Worm (Caenorhabditis elegans) whole organism, L3 larva: Measurements from ENCODE around the gene irld-66.

ENCODE experiments used
- ZK546.5 ChIP-seq: sonication (generic microtip); optimal IDR thresholded peaks from 2 replicates; lab custom pipeline; 2017; ENCODE audit warnings: missing biosample characterization, missing genetic modification characterization
- aly-2 ChIP-seq: fragments of 150-350 bp; optimal IDR thresholded peaks from 2 replicates; lab custom pipeline; 2014; ENCODE audit warnings: missing biosample characterization, missing genetic modification characterization
- ama-1 ChIP-seq: fragments of 150-350 bp; optimal IDR thresholded peaks from 2 replicates; lab custom pipeline; 2018
- ceh-16 ChIP-seq: sonication (generic microtip); optimal IDR thresholded peaks from 2 replicates; lab custom pipeline; 2017; ENCODE audit warnings: missing biosample characterization, missing genetic modification characterization
- ceh-28 ChIP-seq: fragments of 150-350 bp; optimal IDR thresholded peaks from 2 replicates; lab custom pipeline; 2014; ENCODE audit warnings: missing biosample characterization, missing genetic modification reagents, missing genetic modification characterization
- ceh-9 ChIP-seq: sonication (generic microtip); optimal IDR thresholded peaks from 2 replicates; lab custom pipeline; 2018; ENCODE audit warnings: missing biosample characterization, missing genetic modification characterization
- daf-12 ChIP-seq: fragments of 150-350 bp; optimal IDR thresholded peaks from 2 replicates; lab custom pipeline; 2014; ENCODE audit warnings: missing biosample characterization, missing genetic modification reagents, missing genetic modification characterization
- egl-5 ChIP-seq: fragments of 150-350 bp; optimal IDR thresholded peaks from 2 replicates; lab custom pipeline; 2017; ENCODE audit warnings: missing biosample characterization, missing genetic modification reagents, missing genetic modification characterization, inconsistent platforms
- elt-1 ChIP-seq: fragments of 150-350 bp; optimal IDR thresholded peaks from 2 replicates; lab custom pipeline; 2014; ENCODE audit warnings: missing biosample characterization, missing genetic modification characterization
- elt-2 ChIP-seq: sonication (generic microtip); optimal IDR thresholded peaks from 2 replicates; lab custom pipeline; 2016; ENCODE audit warnings: missing genetic modification reagents, mild to moderate bottlenecking, missing genetic modification characterization, missing compliant biosample characterization
- elt-3 ChIP-seq, 3 experiments: fragments of 150-350 bp in 1 of 3; sonication (generic microtip) in 2 of 3; optimal IDR thresholded peaks; 2 replicates in 2 of 3; 4 replicates in 1 of 3; lab custom pipeline; 2014 to 2017; ENCODE audit warnings: missing biosample characterization in 3 of 3, missing genetic modification characterization in 3 of 3
- eor-1 ChIP-seq, 2 experiments: fragments of 150-350 bp; optimal IDR thresholded peaks; 2 replicates each; lab custom pipeline; 2014 to 2018; ENCODE audit warnings: missing biosample characterization in 2 of 2, missing genetic modification characterization in 2 of 2
- fkh-10 ChIP-seq: sonication (generic microtip); optimal IDR thresholded peaks from 2 replicates; lab custom pipeline; 2017; ENCODE audit warnings: missing biosample characterization, missing genetic modification reagents, missing genetic modification characterization
- lin-15B ChIP-seq: fragments of 150-350 bp; optimal IDR thresholded peaks from 2 replicates; lab custom pipeline; 2014; ENCODE audit warnings: missing biosample characterization, missing genetic modification characterization
- lin-39 ChIP-seq: fragments of 150-350 bp; optimal IDR thresholded peaks from 2 replicates; lab custom pipeline; 2018; ENCODE audit warnings: missing biosample characterization, missing genetic modification reagents, missing genetic modification characterization
- mdl-1 ChIP-seq: fragments of 150-350 bp; optimal IDR thresholded peaks from 2 replicates; lab custom pipeline; 2014; ENCODE audit warnings: missing biosample characterization, missing genetic modification characterization
- mml-1 ChIP-seq: fragments of 150-350 bp; sonication (generic microtip); optimal IDR thresholded peaks from 3 replicates; lab custom pipeline; 2014; ENCODE audit warnings: missing biosample characterization, missing genetic modification characterization
- nhr-11 ChIP-seq: fragments of 150-350 bp; optimal IDR thresholded peaks from 2 replicates; lab custom pipeline; 2014; ENCODE audit warnings: missing biosample characterization, missing genetic modification characterization
- nhr-12 ChIP-seq: fragments of 150-350 bp; optimal IDR thresholded peaks from 2 replicates; lab custom pipeline; 2014; ENCODE audit warnings: missing biosample characterization, missing genetic modification characterization
- nhr-237 ChIP-seq: fragments of 150-350 bp; optimal IDR thresholded peaks from 2 replicates; lab custom pipeline; 2014; ENCODE audit warnings: missing biosample characterization, missing genetic modification characterization
- nhr-25 ChIP-seq: sonication (generic microtip); optimal IDR thresholded peaks from 2 replicates; lab custom pipeline; 2017; ENCODE audit warnings: missing biosample characterization, missing genetic modification characterization
- nhr-28 ChIP-seq: fragments of 150-350 bp; optimal IDR thresholded peaks from 2 replicates; lab custom pipeline; 2014; ENCODE audit warnings: missing biosample characterization, missing genetic modification characterization
- nhr-43 ChIP-seq: sonication (generic microtip); optimal IDR thresholded peaks from 2 replicates; lab custom pipeline; 2016; ENCODE audit warnings: mild to moderate bottlenecking, missing genetic modification characterization, missing compliant biosample characterization; ENCODE audit not compliant: poor library complexity, severe bottlenecking
- nhr-76 ChIP-seq: fragments of 150-350 bp; sonication (generic microtip); optimal IDR thresholded peaks from 5 replicates; lab custom pipeline; 2014; ENCODE audit warnings: missing biosample characterization, missing genetic modification characterization
- nhr-77 ChIP-seq: fragments of 150-350 bp; optimal IDR thresholded peaks from 2 replicates; lab custom pipeline; 2014; ENCODE audit warnings: missing biosample characterization, missing genetic modification characterization
- pha-4 ChIP-seq: fragments of 150-350 bp; optimal IDR thresholded peaks from 2 replicates; lab custom pipeline; 2014; ENCODE audit warnings: missing biosample characterization, missing genetic modification reagents, missing genetic modification characterization
- pqm-1 ChIP-seq: fragments of 150-350 bp; optimal IDR thresholded peaks from 2 replicates; lab custom pipeline; 2017; ENCODE audit warnings: missing biosample characterization, missing genetic modification characterization, inconsistent platforms
- skn-1 ChIP-seq: fragments of 150-350 bp; optimal IDR thresholded peaks from 2 replicates; lab custom pipeline; 2014; ENCODE audit warnings: missing biosample characterization, missing genetic modification characterization
- snpc-4 ChIP-seq: fragments of 150-350 bp; optimal IDR thresholded peaks from 2 replicates; lab custom pipeline; 2014; ENCODE audit warnings: missing biosample characterization, missing genetic modification characterization
- tbx-2 ChIP-seq: sonication (generic microtip); optimal IDR thresholded peaks from 2 replicates; lab custom pipeline; 2016; ENCODE audit warnings: mild to moderate bottlenecking, missing genetic modification characterization, missing compliant biosample characterization
- unc-62 ChIP-seq: fragments of 150-350 bp; sonication (generic microtip); optimal IDR thresholded peaks from 4 replicates; lab custom pipeline; 2014; ENCODE audit warnings: missing biosample characterization, missing genetic modification reagents, missing genetic modification characterization
- zag-1 ChIP-seq: fragments of 150-350 bp; optimal IDR thresholded peaks from 2 replicates; lab custom pipeline; 2014; ENCODE audit warnings: missing biosample characterization, missing genetic modification characterization
- ztf-4 ChIP-seq: fragments of 150-350 bp; optimal IDR thresholded peaks from 2 replicates; lab custom pipeline; 2014; ENCODE audit warnings: missing biosample characterization, missing genetic modification characterization

The irld-66 gene

DNA sequence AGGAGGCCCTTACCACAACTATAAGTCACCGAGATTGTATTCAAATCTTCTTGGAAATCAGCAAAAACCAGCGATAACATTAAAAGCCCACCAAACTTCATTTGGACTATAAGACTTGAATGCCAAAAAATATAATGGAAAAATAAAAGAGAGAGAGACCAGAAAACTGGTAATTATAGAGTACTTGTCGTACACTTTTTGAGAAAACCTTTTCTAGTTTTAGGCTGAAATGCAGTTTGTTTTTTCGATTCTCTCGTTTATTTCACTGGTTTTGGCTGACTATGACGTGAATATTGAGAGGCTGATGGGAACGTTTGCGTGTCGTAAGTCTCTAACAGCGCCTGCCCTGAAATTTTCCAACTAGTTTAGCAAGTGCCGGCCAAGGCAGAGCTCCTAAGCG lies 10.1 kb downstream of the irld-66 start, which contains the start of the genes irld-64 and irld-63:
irld-64 (minus strand) TSS at position 101 of the 400 bp plus-strand sequence.
irld-63 (plus strand) TSS at position 230 of the 400 bp plus-strand sequence.
- TF ChIP-seq zag-1 (tag; lab: Kevin White, UChicago) (no peak), elt-1 (tag; lab: Kevin White, UChicago) (no peak), ceh-16 (tag; lab: Kevin White, UChicago) (no peak), fkh-10 (GFP tag; lab: Kevin White, UChicago) (no peak), aly-2 (tag; lab: Kevin White, UChicago) (no peak), nhr-237 (tag; lab: Kevin White, UChicago) (no peak), egl-5 (tag; lab: Kevin White, UChicago) (no peak), ZK546.5 (tag; lab: Kevin White, UChicago) (no peak), nhr-25 (tag; lab: Kevin White, UChicago) (no peak), mml-1 (tag; lab: Kevin White, UChicago) (no peak)
- TF ChIP-seq, all 47 proteins: peak for 0

DNA sequence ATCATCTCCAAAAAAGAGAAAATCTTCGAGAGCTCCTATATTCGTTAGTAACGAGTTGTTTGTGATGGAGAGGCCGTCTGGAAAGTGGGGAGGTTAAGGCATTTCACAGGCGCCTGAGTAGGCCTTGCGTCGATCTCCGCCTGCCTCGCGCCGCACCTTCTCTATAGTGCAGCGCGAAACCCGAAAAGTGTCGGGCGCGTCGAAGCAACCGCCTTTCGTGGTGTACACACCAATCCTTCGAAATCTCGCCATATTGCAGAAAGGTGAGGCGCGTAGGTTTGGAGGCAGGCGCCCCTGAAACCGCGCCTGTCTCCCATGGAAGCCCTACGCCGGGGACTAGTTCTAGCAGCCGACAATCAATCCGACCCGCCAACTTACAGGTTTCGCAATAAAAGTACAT lies 10.8 kb downstream of the irld-66 start:
- TF ChIP-seq nhr-25 (tag; lab: Kevin White, UChicago): no peak
- no peak for TF ChIP-seq fkh-10 (GFP tag; lab: Kevin White, UChicago)
- TF ChIP-seq ceh-9 (tag; lab: Kevin White, UChicago): no peak
- TF ChIP-seq, all 47 proteins: peak for 0

DNA sequence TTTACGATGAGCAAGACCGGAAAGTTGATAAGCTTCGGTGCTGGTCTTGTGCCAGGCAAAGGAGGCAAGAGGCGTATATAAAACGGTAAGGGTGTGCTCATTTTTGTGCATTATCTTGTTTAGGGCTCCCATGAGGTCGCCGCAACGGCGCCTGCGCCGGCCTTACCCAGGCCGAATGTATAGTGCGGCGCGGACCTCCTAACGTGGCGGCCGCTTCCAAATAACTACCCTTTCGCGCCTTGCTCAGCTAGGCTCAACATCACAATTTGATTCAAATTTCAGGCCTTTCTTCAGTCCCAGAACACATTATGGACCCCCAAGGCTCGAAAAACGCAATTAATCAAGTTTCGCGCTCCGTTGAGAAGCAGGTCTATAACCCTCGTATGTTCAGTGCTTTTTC lies 13.1 kb downstream of the irld-66 start, which contains the start of the genes ZK355.3 and ZK355.8:
ZK355.3 (minus strand) TSS at position 101 of the 400 bp plus-strand sequence.
ZK355.8 (plus strand) TSS at position 272 of the 400 bp plus-strand sequence.
- TF ChIP-seq ztf-4 (tag; lab: Kevin White, UChicago): no peak
- no peak for TF ChIP-seq daf-12 (tag; lab: Kevin White, UChicago)

DNA sequence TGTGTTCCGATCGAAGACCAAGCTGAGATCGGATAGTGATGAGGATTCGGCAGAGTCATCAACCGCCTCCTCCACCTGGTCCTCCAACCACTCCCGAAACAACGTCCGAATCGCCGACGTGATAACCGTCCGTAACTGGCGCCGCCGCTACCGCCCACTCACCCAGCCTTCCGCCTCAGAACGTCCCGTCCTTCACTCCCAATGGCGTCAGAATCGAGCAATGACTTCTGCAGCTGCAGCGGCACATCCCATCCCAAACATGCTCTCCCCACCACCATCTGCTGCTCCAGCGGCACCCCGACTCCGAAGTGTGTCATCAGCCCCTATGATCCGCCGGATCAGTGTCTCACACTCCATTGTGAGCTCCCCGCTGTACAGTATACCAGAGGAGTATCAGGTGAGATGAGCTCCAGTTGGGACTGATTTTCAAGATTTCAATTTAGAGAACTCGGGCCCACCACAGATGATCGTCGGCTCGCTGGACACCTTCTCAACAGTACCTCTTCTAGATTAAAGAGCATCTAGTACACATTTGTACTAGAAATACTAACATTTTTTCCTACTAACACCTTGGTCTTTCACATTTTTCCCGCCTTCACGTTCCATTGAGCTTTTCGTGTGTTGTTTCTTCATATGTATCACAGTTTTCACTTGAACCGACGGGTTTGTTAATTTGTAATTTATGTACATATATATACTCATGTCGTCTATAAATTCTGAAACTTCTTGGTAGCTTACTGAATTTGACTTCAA lies 14.7 kb downstream of the irld-66 start:
- TF ChIP-seq lin-15B: no peak
- no peak for TF ChIP-seq pha-4
- TF ChIP-seq ceh-16 (tag; lab: Kevin White, UChicago): no peak
- no peak for TF ChIP-seq ceh-9 (tag; lab: Kevin White, UChicago)
- no peak for TF ChIP-seq nhr-237 (tag; lab: Kevin White, UChicago)
- TF ChIP-seq ZK546.5 (tag; lab: Kevin White, UChicago): no peak
- TF ChIP-seq ztf-4 (tag; lab: Kevin White, UChicago): no peak
- no peak for TF ChIP-seq skn-1
- TF ChIP-seq pqm-1 (tag; lab: Kevin White, UChicago): no peak
- no peak for TF ChIP-seq nhr-77
- TF ChIP-seq nhr-76 (tag; lab: Kevin White, UChicago): no peak
- TF ChIP-seq ceh-28 (tag; lab: Kevin White, UChicago): no peak
- no peak for TF ChIP-seq ama-1
- no peak for TF ChIP-seq nhr-12 (tag; lab: Kevin White, UChicago)
- TF ChIP-seq mdl-1 (tag; lab: Kevin White, UChicago): no peak
- no peak for TF ChIP-seq nhr-25 (tag; lab: Kevin White, UChicago)
- no peak for TF ChIP-seq zag-1 (tag; lab: Kevin White, UChicago)
- TF ChIP-seq tbx-2 (tag; lab: Kevin White, UChicago): no peak

DNA sequence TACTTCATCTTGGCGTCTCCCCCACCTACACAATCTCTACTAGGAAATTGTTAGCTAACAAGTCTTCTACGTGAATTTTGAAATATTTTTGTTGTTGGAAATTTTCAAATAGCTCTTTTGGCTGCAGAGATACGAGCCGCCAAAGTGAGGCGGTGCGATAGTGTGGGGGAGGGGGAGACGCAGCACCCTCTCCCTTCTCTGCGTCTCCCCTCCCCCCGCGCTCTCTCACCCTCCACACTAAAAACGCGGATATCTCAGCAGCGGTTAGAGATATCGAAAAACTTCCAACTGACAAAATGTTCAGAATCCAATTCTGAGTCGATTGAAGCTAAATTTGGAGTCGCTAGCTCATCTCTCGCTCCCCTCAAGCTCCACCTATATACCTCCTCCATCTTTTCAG lies 15.6 kb downstream of the irld-66 start:
- no peak for TF ChIP-seq unc-62 (GFP tag; lab: Kevin White, UChicago)
- TF ChIP-seq ZK546.5 (tag; lab: Kevin White, UChicago): no peak
- TF ChIP-seq ceh-16 (tag; lab: Kevin White, UChicago): no peak
- no peak for TF ChIP-seq nhr-11 (tag; lab: Kevin White, UChicago)
- no peak for TF ChIP-seq snpc-4 (tag; lab: Kevin White, UChicago)
- no peak for TF ChIP-seq nhr-43 (tag; lab: Kevin White, UChicago)
- TF ChIP-seq nhr-25 (tag; lab: Kevin White, UChicago): no peak
- no peak for TF ChIP-seq elt-2 (tag; lab: Kevin White, UChicago)
- TF ChIP-seq ceh-9 (tag; lab: Kevin White, UChicago): no peak
- no peak for TF ChIP-seq skn-1
- TF ChIP-seq ama-1: no peak
- no peak for TF ChIP-seq lin-39 (tag; lab: Kevin White, UChicago)
- no peak for TF ChIP-seq mml-1 (tag; lab: Kevin White, UChicago)
- no peak for TF ChIP-seq ztf-4 (tag; lab: Kevin White, UChicago)
- no peak for TF ChIP-seq eor-1 (tag; optimal IDR thresholded peaks at IDR 0.05; lab: Kevin White, UChicago)
- no peak for TF ChIP-seq lin-15B
- no peak for TF ChIP-seq fkh-10 (GFP tag; lab: Kevin White, UChicago)
- TF ChIP-seq elt-3 (tag; optimal IDR thresholded peaks at IDR 0.05; lab: Kevin White, UChicago): no peak
- TF ChIP-seq nhr-28: no peak
